Fruit fly (Drosophila melanogaster): ENCODE measurements around the gene mud.
A peak's percentile ranks its signal among the peaks of the same experiment; 100 is the strongest.

mud gene

dm6 chrX:14199967-14200531 is 47.5 kb upstream of the mud start, which contains the start of gene CG11590 (continued):
- peak in 1 of 2 experiments; percentile 28 for TF ChIP-seq crp (GFP tag; optimal IDR thresholded peaks at IDR 0.05)
- no peak for TF ChIP-seq CG1647 (GFP tag; optimal IDR thresholded peaks at IDR 0.05)
- no peak for TF ChIP-seq CG2889 (GFP tag; IDR thresholded peaks at IDR 0.05)
- peak; percentile 26 for TF ChIP-seq BEAF-32 (GFP tag; optimal IDR thresholded peaks at IDR 0.05)
- TF ChIP-seq CG14667 (GFP tag; IDR thresholded peaks at IDR 0.05): no peak
- peak; percentile 51 for TF ChIP-seq Myb (GFP tag; optimal IDR thresholded peaks at IDR 0.05)
- TF ChIP-seq CG9437 (GFP tag; optimal IDR thresholded peaks at IDR 0.05): no peak
- TF ChIP-seq amos (GFP tag; IDR thresholded peaks at IDR 0.05; ENCODE audit: partially characterized antibody): 0 out of 2 replicates have a peak, but pooled peaks have one; percentile 8
- TF ChIP-seq schlank (tag; optimal IDR thresholded peaks at IDR 0.05): no peak
- 0 out of 2 replicates have a peak, but pooled peaks have one; percentile 10 for TF ChIP-seq ato (GFP tag; IDR thresholded peaks at IDR 0.05; ENCODE audit: partially characterized antibody)
- TF ChIP-seq MTF-1 (GFP tag; optimal IDR thresholded peaks at IDR 0.05; ENCODE audit: borderline replicate concordance): no peak
- TF ChIP-seq stwl (tag; optimal IDR thresholded peaks at IDR 0.05): peak; percentile 42
- TF ChIP-seq CG1024 (GFP tag; IDR thresholded peaks at IDR 0.05): no peak
- no peak for TF ChIP-seq gce (GFP tag; IDR thresholded peaks at IDR 0.05)
- peak; percentile 84 for TF ChIP-seq MBD-R2 (GFP tag; IDR thresholded peaks at IDR 0.05)
- peak in 1 of 2 experiments; percentile 79 for TF ChIP-seq insv (GFP tag; optimal IDR thresholded peaks at IDR 0.05)
- TF ChIP-seq kay (GFP tag; optimal IDR thresholded peaks at IDR 0.05): no peak
- TF ChIP-seq MESR4 (GFP tag; optimal IDR thresholded peaks at IDR 0.05): peak; percentile 38
- TF ChIP-seq Dll (GFP tag; IDR thresholded peaks at IDR 0.05; ENCODE audit: partially characterized antibody): peak; percentile 36; the same call in 1 of the 4 replicates
- no peak for TF ChIP-seq ab (GFP tag; optimal IDR thresholded peaks at IDR 0.05)
- TF ChIP-seq Vsx1 (GFP tag; optimal IDR thresholded peaks at IDR 0.05): no peak
- TF ChIP-seq CG4707 (GFP tag; optimal IDR thresholded peaks at IDR 0.05): no peak
- TF ChIP-seq kah (GFP tag; optimal IDR thresholded peaks at IDR 0.05): peak; percentile 6
- no peak for TF ChIP-seq CG11085 (GFP tag; IDR thresholded peaks at IDR 0.05)
- peak; percentile 94 for TF ChIP-seq CG15514 (GFP tag; optimal IDR thresholded peaks at IDR 0.05)
- no peak for TF ChIP-seq Ets97D (GFP tag; optimal IDR thresholded peaks at IDR 0.05)
- TF ChIP-seq nom (GFP tag; optimal IDR thresholded peaks at IDR 0.05): peak; percentile 29
- TF ChIP-seq zen (tag; optimal IDR thresholded peaks at IDR 0.05): no peak
- no peak for TF ChIP-seq hkb (optimal IDR thresholded peaks at IDR 0.05)
- no peak for TF ChIP-seq hkb (GFP tag; IDR thresholded peaks at IDR 0.05)
- no peak for TF ChIP-seq HLHmδ (GFP tag; optimal IDR thresholded peaks at IDR 0.05)
- no peak for TF ChIP-seq CG32532 (GFP tag; IDR thresholded peaks at IDR 0.05)
- TF ChIP-seq Gug (GFP tag; IDR thresholded peaks at IDR 0.05): no peak
- TF ChIP-seq slbo (GFP tag; IDR thresholded peaks at IDR 0.05): no peak
- no peak for TF ChIP-seq CG1792 (GFP tag; optimal IDR thresholded peaks at IDR 0.05)
- no peak for TF ChIP-seq CG1529 (GFP tag; optimal IDR thresholded peaks at IDR 0.05)
- TF ChIP-seq row (GFP tag; IDR thresholded peaks at IDR 0.05): peak; percentile 8; the same call in 1 of the 3 replicates
- TF ChIP-seq Dp (GFP tag; optimal IDR thresholded peaks at IDR 0.05): peak; percentile 40
- TF ChIP-seq sr (GFP tag; IDR thresholded peaks at IDR 0.05): no peak
- no peak for TF ChIP-seq cg (GFP tag; optimal IDR thresholded peaks at IDR 0.05)
- TF ChIP-seq B-H2 (GFP tag; optimal IDR thresholded peaks at IDR 0.05): no peak
- TF ChIP-seq CG18764 (GFP tag; optimal IDR thresholded peaks at IDR 0.05): peak; percentile 96
- TF ChIP-seq CG4424 (GFP tag; optimal IDR thresholded peaks at IDR 0.05): no peak
- TF ChIP-seq CG11456 (GFP tag; IDR thresholded peaks at IDR 0.05): no peak
- TF ChIP-seq CG4617 (GFP tag; optimal IDR thresholded peaks at IDR 0.05; ENCODE audit: borderline replicate concordance): no peak
- TF ChIP-seq CG11695 (GFP tag; IDR thresholded peaks at IDR 0.05): no peak
- TF ChIP-seq CG6791 (GFP tag; IDR thresholded peaks at IDR 0.05; ENCODE audit: partially characterized antibody): no peak
- no peak for TF ChIP-seq slp2 (GFP tag; optimal IDR thresholded peaks at IDR 0.05)
- no peak for TF ChIP-seq Hand (GFP tag; optimal IDR thresholded peaks at IDR 0.05)

Data from whole organism, embryonic.